Fruit fly (Drosophila melanogaster): ENCODE measurements around the gene CG15517.

CG15517 gene

DNA sequence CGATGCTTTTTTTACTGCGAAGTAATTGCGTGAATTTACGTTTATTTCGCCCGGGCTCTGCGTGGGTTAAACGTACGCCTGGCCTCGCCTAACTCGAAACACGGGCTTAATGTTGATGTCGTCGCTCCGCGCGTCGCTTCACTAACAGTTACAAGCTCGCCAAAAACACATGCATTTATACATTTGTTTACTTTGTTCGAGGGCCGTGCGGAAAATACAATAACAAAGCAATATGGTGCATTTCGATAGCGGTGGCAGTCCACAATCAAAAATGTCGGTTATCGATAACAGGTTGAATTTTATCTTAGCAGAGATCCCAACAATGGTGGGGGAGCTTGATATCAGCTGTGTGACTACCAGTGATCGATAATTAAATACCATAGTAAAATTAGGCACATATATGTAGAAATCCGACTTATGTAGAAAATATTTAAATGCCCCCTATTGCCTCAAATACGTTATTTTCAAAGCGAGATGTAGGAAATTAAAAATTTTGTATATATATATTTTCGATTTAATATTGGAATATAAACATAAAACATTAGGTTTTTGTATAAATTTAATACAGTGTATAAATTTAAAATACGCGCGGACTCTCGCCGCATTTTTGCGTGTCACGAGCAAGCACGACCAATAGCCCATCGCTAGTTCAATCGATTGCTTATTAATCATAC, 34.8 kb downstream of the CG15517 start, which contains the start of gene Zip99C (continued):
- TF ChIP-seq CG10669 (GFP tag; optimal IDR thresholded peaks at IDR 0.05), result no peak
- TF ChIP-seq CG31627 (GFP tag; optimal IDR thresholded peaks at IDR 0.05), result peak; percentile 31
- peak; percentile 72 for TF ChIP-seq Eip93F (GFP tag; optimal IDR thresholded peaks at IDR 0.05)
- no peak for TF ChIP-seq Sox102F (GFP tag; optimal IDR thresholded peaks at IDR 0.05)
- TF ChIP-seq CG3919 (GFP tag; optimal IDR thresholded peaks at IDR 0.05), result no peak
- TF ChIP-seq Sox15 (GFP tag; optimal IDR thresholded peaks at IDR 0.05), result no peak
- TF ChIP-seq CG3032 (tag; optimal IDR thresholded peaks at IDR 0.05), result peak; percentile 36
- TF ChIP-seq CG8632 (GFP tag; optimal IDR thresholded peaks at IDR 0.05), result no peak
- no peak for TF ChIP-seq Hr39 (GFP tag; optimal IDR thresholded peaks at IDR 0.05)
- TF ChIP-seq spab (GFP tag; optimal IDR thresholded peaks at IDR 0.05), result no peak
- no peak for TF ChIP-seq acj6 (GFP tag; optimal IDR thresholded peaks at IDR 0.05)
- TF ChIP-seq CG32006 (GFP tag; optimal IDR thresholded peaks at IDR 0.05), result no peak
- peak; percentile 41 for TF ChIP-seq dsx (GFP tag; optimal IDR thresholded peaks at IDR 0.05; ENCODE audit: poor library complexity, severe bottlenecking)
- no peak for TF ChIP-seq OdsH (GFP tag; optimal IDR thresholded peaks at IDR 0.05)
- no peak for TF ChIP-seq pdm3 (GFP tag; optimal IDR thresholded peaks at IDR 0.05)
- no peak for TF ChIP-seq CG8319 (GFP tag; optimal IDR thresholded peaks at IDR 0.05)
- TF ChIP-seq Hr4 (GFP tag; optimal IDR thresholded peaks at IDR 0.05), result no peak
- no peak for TF ChIP-seq CG11294 (GFP tag; IDR thresholded peaks at IDR 0.05)
- peak; percentile 27 for TF ChIP-seq CG6792 (GFP tag; optimal IDR thresholded peaks at IDR 0.05)

DNA sequence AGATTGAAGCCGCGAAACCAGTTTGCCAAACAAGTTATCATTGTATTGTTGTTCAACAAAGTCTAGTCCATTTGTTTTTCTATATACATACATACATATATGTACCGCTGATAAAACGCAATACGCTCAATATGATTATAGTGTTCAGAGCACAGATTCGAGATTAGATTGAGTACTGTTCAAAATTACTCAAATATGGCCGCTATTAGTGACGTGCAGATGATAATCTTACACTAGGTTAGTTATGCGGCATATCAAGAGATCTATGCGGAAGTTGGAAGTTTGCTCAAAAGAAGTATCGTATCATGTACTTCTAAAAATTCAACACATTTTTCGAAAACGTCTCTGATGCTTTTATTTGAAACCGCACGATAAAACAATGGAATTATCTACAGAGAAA, 35.7 kb downstream of the CG15517 start:
- peak; percentile 24 for TF ChIP-seq Eip78C (GFP tag)
- no peak for TF ChIP-seq CG10669 (GFP tag; optimal IDR thresholded peaks at IDR 0.05)
- peak; percentile 41 for TF ChIP-seq dsx (GFP tag; optimal IDR thresholded peaks at IDR 0.05; ENCODE audit: poor library complexity, severe bottlenecking)
- no peak for TF ChIP-seq CG6163 (GFP tag; IDR thresholded peaks at IDR 0.05)
- no peak for TF ChIP-seq CG6854 (GFP tag; optimal IDR thresholded peaks at IDR 0.05)
- no peak for TF ChIP-seq Lpt (GFP tag; optimal IDR thresholded peaks at IDR 0.05)
- TF ChIP-seq topi (GFP tag; optimal IDR thresholded peaks at IDR 0.05), result no peak

DNA sequence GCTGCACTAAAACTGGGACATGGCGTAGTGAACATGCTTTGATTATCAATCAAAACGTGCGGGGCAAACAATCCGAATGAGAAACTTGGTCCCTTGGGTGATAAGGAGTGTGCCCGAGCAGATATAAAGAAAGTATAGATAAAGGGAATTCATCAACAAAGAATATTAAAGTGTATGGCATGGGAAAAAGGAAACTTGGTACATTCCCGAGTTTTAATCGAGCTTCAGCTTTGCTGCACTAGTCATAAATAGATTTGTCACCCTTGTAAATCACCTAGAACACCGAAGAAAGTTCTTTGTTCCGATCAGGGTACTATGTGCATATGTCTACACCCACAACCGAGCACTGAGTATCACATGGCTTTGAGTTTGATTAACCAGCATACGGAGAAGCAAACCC, 36.2 kb downstream of the CG15517 start:
- TF ChIP-seq Sox14 (GFP tag; optimal IDR thresholded peaks at IDR 0.05) (peak; percentile 51), CG11762 (GFP tag; optimal IDR thresholded peaks at IDR 0.05; ENCODE audit: insufficient read depth) (no peak)

DNA sequence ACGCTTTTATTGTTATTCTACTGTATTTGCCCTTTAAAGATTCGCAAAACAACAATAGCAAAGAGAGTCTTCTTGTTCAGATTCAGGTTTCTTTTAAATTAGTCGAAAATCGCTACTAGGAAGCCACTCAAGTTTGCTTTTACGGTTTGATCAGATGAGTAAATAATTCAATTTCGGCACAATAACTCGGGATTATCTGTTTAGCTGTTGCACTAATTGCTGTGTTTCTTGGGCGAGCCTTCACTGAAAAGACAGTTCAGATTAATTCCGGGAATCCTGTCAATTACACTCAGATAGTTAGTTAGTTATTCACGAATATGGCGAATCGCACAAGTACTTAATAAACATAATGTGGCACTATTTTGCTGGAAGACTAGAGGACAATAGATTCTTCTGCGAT, 36.9 kb downstream of the CG15517 start:
- peak; percentile 42 for TF ChIP-seq fkh (GFP tag; optimal IDR thresholded peaks at IDR 0.05)
- TF ChIP-seq CG6854 (GFP tag; optimal IDR thresholded peaks at IDR 0.05), result no peak

DNA sequence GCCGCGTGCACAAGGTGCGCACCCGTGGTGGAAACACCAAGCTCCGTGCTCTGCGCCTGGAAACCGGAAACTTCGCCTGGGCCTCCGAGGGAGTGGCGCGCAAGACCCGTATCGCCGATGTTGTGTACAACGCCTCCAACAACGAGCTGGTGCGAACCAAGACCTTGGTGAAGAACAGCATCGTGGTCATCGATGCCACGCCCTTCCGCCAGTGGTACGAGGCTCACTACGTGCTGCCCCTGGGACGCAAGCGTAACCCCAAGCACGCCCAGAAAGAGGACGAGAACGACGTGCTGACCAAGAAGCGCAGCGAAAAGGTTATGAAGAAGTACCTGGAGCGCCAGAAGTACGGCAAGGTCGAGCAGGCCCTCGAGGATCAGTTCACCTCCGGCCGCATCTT, 40.8 kb downstream of the CG15517 start:
- no peak for TF ChIP-seq CG8319 (GFP tag; optimal IDR thresholded peaks at IDR 0.05)
- no peak for TF ChIP-seq Eip75B (GFP tag; optimal IDR thresholded peaks at IDR 0.05)
- no peak for TF ChIP-seq Hr4 (GFP tag; optimal IDR thresholded peaks at IDR 0.05)
- TF ChIP-seq CG6276 (GFP tag; optimal IDR thresholded peaks at IDR 0.05), result no peak
- no peak for TF ChIP-seq OdsH (GFP tag; optimal IDR thresholded peaks at IDR 0.05)
- TF ChIP-seq CG6808 (GFP tag; optimal IDR thresholded peaks at IDR 0.05), result no peak
- no peak for TF ChIP-seq Met (GFP tag; optimal IDR thresholded peaks at IDR 0.05)
- no peak for TF ChIP-seq Sox14 (GFP tag; optimal IDR thresholded peaks at IDR 0.05)
- no peak for TF ChIP-seq Ets96B (tag; optimal IDR thresholded peaks at IDR 0.05)
- no peak for TF ChIP-seq ss (GFP tag; optimal IDR thresholded peaks at IDR 0.05)
- no peak for TF ChIP-seq achi (GFP tag; optimal IDR thresholded peaks at IDR 0.05)
- no peak for TF ChIP-seq CG8632 (GFP tag; optimal IDR thresholded peaks at IDR 0.05)
- no peak for TF ChIP-seq dsx (GFP tag; optimal IDR thresholded peaks at IDR 0.05; ENCODE audit: poor library complexity, severe bottlenecking)
- no peak for TF ChIP-seq CG10669 (GFP tag; optimal IDR thresholded peaks at IDR 0.05)
- no peak for TF ChIP-seq net (GFP tag; optimal IDR thresholded peaks at IDR 0.05)
- no peak for TF ChIP-seq Gug (GFP tag; IDR thresholded peaks at IDR 0.05)
- TF ChIP-seq CG15336 (GFP tag; IDR thresholded peaks at IDR 0.05), result no peak
- TF ChIP-seq CG11762 (GFP tag; optimal IDR thresholded peaks at IDR 0.05; ENCODE audit: insufficient read depth), result no peak
- no peak for TF ChIP-seq CG11294 (GFP tag; IDR thresholded peaks at IDR 0.05)
- TF ChIP-seq CG16779 (tag; optimal IDR thresholded peaks at IDR 0.05), result no peak
